Worm (Caenorhabditis elegans): ENCODE data around the gene ctf-4.

- TF ChIP-seq sdz-38 (tag; optimal IDR thresholded peaks at IDR 0.05) (no peak), unc-62 (GFP tag; optimal IDR thresholded peaks at IDR 0.05) (no peak), mcd-1 (GFP tag; IDR thresholded peaks at IDR 0.05) (no peak), die-1 (tag; optimal IDR thresholded peaks at IDR 0.05) (no peak), bed-1 (GFP tag; IDR thresholded peaks at IDR 0.05) (no peak), mxl-1 (tag; optimal IDR thresholded peaks at IDR 0.05) (no peak), nfya-1 (tag; optimal IDR thresholded peaks at IDR 0.05; ENCODE audit: borderline replicate concordance, insufficient read depth) (no peak), zim-3 (tag; optimal IDR thresholded peaks at IDR 0.05) (no peak), tbx-9 (tag; optimal IDR thresholded peaks at IDR 0.05; ENCODE audit: borderline replicate concordance) (no peak), ama-1 (optimal IDR thresholded peaks at IDR 0.05) (no peak), ama-1 (GFP tag; optimal IDR thresholded peaks at IDR 0.05) (no peak), nfya-2 (GFP tag; IDR thresholded peaks at IDR 0.05) (no peak), ztf-18 (tag; optimal IDR thresholded peaks at IDR 0.05) (no peak)
These were observed 47.1 kb upstream of the ctf-4 start, which contains the start of gene C13G3.1 for ce11 chrV:11012419-11012818.

Data from whole organism, young adult.